Worm (Caenorhabditis elegans): ENCODE results near the gene dhs-21.

dhs-21 gene

DNA sequence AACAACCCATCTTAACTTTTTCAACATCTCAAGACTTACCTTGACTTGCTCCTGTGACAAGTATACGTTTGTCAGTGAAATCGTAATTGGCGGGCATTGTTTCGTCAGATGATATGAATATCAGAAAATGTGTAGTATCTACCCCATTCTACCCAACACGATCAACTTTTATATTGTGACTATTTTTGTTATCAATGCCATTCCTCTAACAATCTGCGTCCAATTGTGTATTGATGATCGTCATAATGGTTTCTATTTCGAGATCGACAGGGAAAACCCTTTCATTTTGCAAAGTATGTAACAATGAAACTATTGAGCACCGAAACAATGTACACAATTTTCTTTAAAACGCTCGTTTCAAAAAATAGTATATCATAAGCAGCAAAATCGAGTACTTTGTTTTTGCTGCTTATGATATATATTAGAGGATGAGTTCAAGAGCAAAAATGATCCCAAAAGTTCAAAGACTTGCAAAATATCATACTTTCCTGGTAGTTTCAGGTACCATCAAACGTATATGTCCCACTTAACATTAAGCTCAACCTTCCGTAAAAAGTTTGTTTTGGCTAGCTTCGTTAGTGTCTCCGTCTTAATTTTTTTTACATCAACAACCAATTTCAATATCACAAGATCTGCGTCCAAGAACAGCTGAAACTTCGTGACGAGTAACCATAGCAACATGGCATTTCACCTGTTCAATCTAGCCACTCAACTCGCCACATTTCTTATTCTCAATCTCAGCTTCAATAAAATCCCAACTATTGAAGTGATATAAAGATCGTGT is at the start of gene dhs-21, which contains the start of gene xbx-9:
Gene dhs-21 (minus strand): TSS at position 181 of the 784 bp plus-strand sequence.
Gene xbx-9 (plus strand): TSS at position 734 of the 784 bp plus-strand sequence.
- TF ChIP-seq elt-2 (tag; optimal IDR thresholded peaks at IDR 0.05) (peak; percentile 62), ets-4 (tag; optimal IDR thresholded peaks at IDR 0.05) (no peak)

DNA sequence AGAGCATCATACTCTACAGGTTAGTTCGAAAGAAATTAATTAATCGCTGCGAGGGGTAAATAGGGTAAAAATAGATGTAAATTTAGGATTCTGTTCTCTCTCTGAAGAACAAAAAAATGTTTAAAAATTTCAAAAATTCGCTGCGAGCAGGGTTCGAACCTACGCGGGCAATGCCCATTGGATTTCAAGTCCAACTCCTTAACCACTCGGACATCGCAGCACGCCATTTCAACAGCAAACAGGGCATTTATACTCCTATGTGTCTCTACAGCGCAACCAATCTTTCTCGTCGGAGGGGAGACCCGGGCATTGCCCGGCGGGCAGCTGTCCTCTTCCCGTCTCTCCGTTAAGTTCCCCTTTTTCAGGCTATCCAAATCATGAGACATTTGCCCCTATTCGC is 46.8 kb upstream of the dhs-21 start:
- TF ChIP-seq ceh-34 (tag; optimal IDR thresholded peaks at IDR 0.05) (peak; percentile 89), sox-2 (GFP tag; IDR thresholded peaks at IDR 0.05) (peak; percentile 88), ceh-2 (tag; optimal IDR thresholded peaks at IDR 0.05) (peak; percentile 82), K02D7.2 (tag; optimal IDR thresholded peaks at IDR 0.05) (peak; percentile 88), zip-5 (tag; optimal IDR thresholded peaks at IDR 0.05) (peak; percentile 82), F13H6.1 (tag; optimal IDR thresholded peaks at IDR 0.05) (peak; percentile 81), hlh-6 (tag; optimal IDR thresholded peaks at IDR 0.05) (peak; percentile 96), ceh-18 (tag; optimal IDR thresholded peaks at IDR 0.05) (peak; percentile 75), npax-4 (tag; optimal IDR thresholded peaks at IDR 0.05) (peak; percentile 76), Y22D7AL.16 (tag; optimal IDR thresholded peaks at IDR 0.05) (peak; percentile 93), pros-1 (tag; optimal IDR thresholded peaks at IDR 0.05) (no peak), sdc-2 (tag; optimal IDR thresholded peaks at IDR 0.05) (peak; percentile 73), dmd-4 (tag; optimal IDR thresholded peaks at IDR 0.05; ENCODE audit: borderline replicate concordance) (peak; percentile 80), fkh-10 (GFP tag; optimal IDR thresholded peaks at IDR 0.05) (peak; percentile 81), gmeb-2 (tag; optimal IDR thresholded peaks at IDR 0.05) (peak; percentile 92), syd-9 (tag; optimal IDR thresholded peaks at IDR 0.05) (peak; percentile 92), ceh-19 (GFP tag; optimal IDR thresholded peaks at IDR 0.05) (peak; percentile 95), tbx-2 (tag; optimal IDR thresholded peaks at IDR 0.05) (peak; percentile 85), fkh-6 (tag; optimal IDR thresholded peaks at IDR 0.05) (peak; percentile 92), T23F11.4 (GFP tag; optimal IDR thresholded peaks at IDR 0.05) (peak; percentile 90), nfya-1 (tag; optimal IDR thresholded peaks at IDR 0.05) (peak; percentile 69), pha-4 (tag; optimal IDR thresholded peaks at IDR 0.05) (no peak), che-1 (tag; optimal IDR thresholded peaks at IDR 0.05) (peak; percentile 90), ceh-22 (tag; optimal IDR thresholded peaks at IDR 0.05) (no peak), C38D4.7 (GFP tag; optimal IDR thresholded peaks at IDR 0.05) (peak; percentile 89), elt-4 (tag; optimal IDR thresholded peaks at IDR 0.05) (peak; percentile 84), pax-1 (tag; optimal IDR thresholded peaks at IDR 0.05) (peak; percentile 7), ttx-3 (tag; optimal IDR thresholded peaks at IDR 0.05) (peak; percentile 88), lin-11 (tag; optimal IDR thresholded peaks at IDR 0.05) (peak; percentile 86), nhr-11 (tag; optimal IDR thresholded peaks at IDR 0.05) (no peak), ets-4 (tag; optimal IDR thresholded peaks at IDR 0.05) (peak; percentile 48), ceh-30 (tag; optimal IDR thresholded peaks at IDR 0.05) (peak; percentile 38), C08G9.2 (tag; optimal IDR thresholded peaks at IDR 0.05) (peak; percentile 80), hlh-30 (tag; optimal IDR thresholded peaks at IDR 0.05; ENCODE audit: insufficient read depth) (peak; percentile 30), unc-86 (tag; optimal IDR thresholded peaks at IDR 0.05) (peak; percentile 88), madf-2 (tag; optimal IDR thresholded peaks at IDR 0.05) (peak; percentile 91), nhr-232 (tag; optimal IDR thresholded peaks at IDR 0.05) (peak; percentile 89), hlh-15 (tag; optimal IDR thresholded peaks at IDR 0.05) (peak; percentile 86), ceh-24 (tag; optimal IDR thresholded peaks at IDR 0.05) (peak; percentile 47), mec-3 (tag; optimal IDR thresholded peaks at IDR 0.05; ENCODE audit: borderline replicate concordance) (no peak), ztf-16 (tag; optimal IDR thresholded peaks at IDR 0.05) (peak; percentile 91), ceh-9 (tag; optimal IDR thresholded peaks at IDR 0.05) (peak; percentile 84), pha-2 (tag; optimal IDR thresholded peaks at IDR 0.05) (peak; percentile 92), K09A11.1 (tag; optimal IDR thresholded peaks at IDR 0.05; ENCODE audit: insufficient read depth) (peak; percentile 68), elt-2 (tag; optimal IDR thresholded peaks at IDR 0.05) (peak; percentile 96), ama-1 (optimal IDR thresholded peaks at IDR 0.05) (no peak), dve-1 (tag; optimal IDR thresholded peaks at IDR 0.05) (peak; percentile 81), pag-3 (tag; optimal IDR thresholded peaks at IDR 0.05; ENCODE audit: borderline replicate concordance) (peak; percentile 71), ref-2 (tag; optimal IDR thresholded peaks at IDR 0.05) (peak; percentile 91)

Measured in whole organism, late embryonic.